Fruit fly (Drosophila melanogaster): ENCODE results near the gene CG10340.
A peak's percentile ranks its signal among the peaks of the same experiment; 100 is the strongest.

The CG10340 gene

DNA sequence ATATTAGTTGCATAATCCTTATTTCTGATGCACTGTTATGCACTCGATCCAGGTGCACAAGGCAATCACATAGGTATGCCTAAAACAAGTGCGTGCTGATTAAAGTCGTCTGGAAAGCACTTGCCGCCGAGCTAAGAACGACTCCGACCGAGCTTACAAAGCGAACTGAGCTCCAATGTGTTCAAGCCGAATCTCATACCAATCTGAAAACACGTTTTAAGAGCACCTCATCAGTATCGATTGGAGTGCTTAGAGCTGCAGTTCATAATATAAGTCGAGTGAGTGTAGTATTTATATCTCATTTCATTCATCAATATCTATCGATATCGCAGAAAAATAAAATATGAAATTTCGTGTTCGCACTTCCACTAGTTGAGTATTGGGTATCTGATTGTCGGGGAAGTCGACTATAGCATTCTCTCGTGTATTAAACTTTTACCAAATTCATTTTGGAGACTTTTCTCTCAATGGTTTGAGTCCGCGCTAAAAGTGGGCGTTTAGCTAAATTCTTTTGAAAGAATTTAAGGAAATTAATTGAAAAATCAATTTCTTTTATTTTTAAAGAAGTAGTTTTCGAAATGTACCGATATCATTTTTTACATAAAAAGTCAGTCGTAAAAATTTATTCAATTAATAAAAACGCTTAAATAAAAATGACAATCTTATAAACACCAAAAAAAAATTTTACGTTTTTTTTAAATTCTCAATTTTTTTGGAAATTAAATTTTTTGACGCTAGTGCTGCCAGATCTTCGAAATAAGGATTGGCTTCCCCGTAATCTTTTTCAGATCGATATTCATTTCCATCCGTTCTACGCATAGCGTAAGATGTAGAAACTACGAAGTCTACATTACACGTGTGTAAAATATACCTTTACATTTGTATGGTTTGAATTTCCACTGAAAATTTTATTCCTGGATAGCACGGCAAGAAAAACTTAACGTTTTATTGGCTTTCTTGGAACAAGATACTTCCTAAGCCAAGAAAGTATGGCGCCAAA, 41.6 kb upstream of the CG10340 start, which contains the start of gene modSP (continued):
- TF ChIP-seq CG2678 (tag; optimal IDR thresholded peaks at IDR 0.05) (no peak), Nf-YA (GFP tag; IDR thresholded peaks at IDR 0.05) (no peak), insv (GFP tag; optimal IDR thresholded peaks at IDR 0.05) (peak in 1 of 2 experiments; percentile 14), CG42726 (GFP tag; IDR thresholded peaks at IDR 0.05; ENCODE audit: partially characterized antibody) (peak; percentile 68; the same call in 1 of the 2 replicates), da (GFP tag; optimal IDR thresholded peaks at IDR 0.05) (no peak), zf30C (GFP tag; optimal IDR thresholded peaks at IDR 0.05) (peak; percentile 86), Lhr (GFP tag; optimal IDR thresholded peaks at IDR 0.05) (peak; percentile 94), Ptx1 (GFP tag; IDR thresholded peaks at IDR 0.05) (peak; percentile 45; the same call in 1 of the 2 replicates), ac (GFP tag; optimal IDR thresholded peaks at IDR 0.05) (no peak), bcd (GFP tag; optimal IDR thresholded peaks at IDR 0.05) (peak; percentile 31), CG32772 (GFP tag; IDR thresholded peaks at IDR 0.05) (no peak), ewg (GFP tag; optimal IDR thresholded peaks at IDR 0.05) (no peak), CG32767 (GFP tag; IDR thresholded peaks at IDR 0.05) (no peak), dpn (GFP tag; optimal IDR thresholded peaks at IDR 0.05) (peak in 1 of 2 experiments; percentile 42), Sry-δ (GFP tag; optimal IDR thresholded peaks at IDR 0.05) (peak; percentile 49), Adf1 (GFP tag; IDR thresholded peaks at IDR 0.05) (no peak), MBD-R2 (GFP tag; IDR thresholded peaks at IDR 0.05) (0 out of 2 replicates have a peak, but pooled peaks have one; percentile 23), NC2α (GFP tag; optimal IDR thresholded peaks at IDR 0.05) (no peak), Tbp (GFP tag; optimal IDR thresholded peaks at IDR 0.05) (no peak), CG32532 (GFP tag; IDR thresholded peaks at IDR 0.05) (no peak; the same call in 1 of the 2 replicates), Hmr (GFP tag; optimal IDR thresholded peaks at IDR 0.05) (peak; percentile 68), gsb (GFP tag; IDR thresholded peaks at IDR 0.05) (no peak), ara (GFP tag; IDR thresholded peaks at IDR 0.05) (no peak), CG14965 (GFP tag; optimal IDR thresholded peaks at IDR 0.05; ENCODE audit: borderline replicate concordance) (no peak), shn (GFP tag; optimal IDR thresholded peaks at IDR 0.05) (no peak), HmgZ (tag; optimal IDR thresholded peaks at IDR 0.05) (no peak), CG12744 (GFP tag; optimal IDR thresholded peaks at IDR 0.05) (peak; percentile 6), tup (GFP tag; optimal IDR thresholded peaks at IDR 0.05) (no peak), CTCF (GFP tag; optimal IDR thresholded peaks at IDR 0.05) (peak; percentile 88), Bdp1 (GFP tag; optimal IDR thresholded peaks at IDR 0.05) (no peak), sima (GFP tag; optimal IDR thresholded peaks at IDR 0.05) (no peak), CG10366 (GFP tag; IDR thresholded peaks at IDR 0.05) (no peak), maf-S (GFP tag; optimal IDR thresholded peaks at IDR 0.05) (peak; percentile 16), dysf (GFP tag; IDR thresholded peaks at IDR 0.05) (peak; percentile 34; the same call in 1 of the 3 replicates), Dref (GFP tag; IDR thresholded peaks at IDR 0.05) (peak; percentile 54), dimm (GFP tag; IDR thresholded peaks at IDR 0.05) (no peak), CG1647 (GFP tag; optimal IDR thresholded peaks at IDR 0.05) (no peak), CG8924 (tag; optimal IDR thresholded peaks at IDR 0.05) (peak; percentile 35), grau (tag; optimal IDR thresholded peaks at IDR 0.05) (peak; percentile 20), CG6791 (GFP tag; IDR thresholded peaks at IDR 0.05; ENCODE audit: partially characterized antibody) (peak; percentile 81), Doc2 (GFP tag; IDR thresholded peaks at IDR 0.05) (no peak), fd3F (GFP tag; optimal IDR thresholded peaks at IDR 0.05) (no peak), Nf-YB (GFP tag; optimal IDR thresholded peaks at IDR 0.05) (no peak), CG11085 (GFP tag; IDR thresholded peaks at IDR 0.05) (0 out of 2 replicates have a peak, but pooled peaks have one; percentile 15), Sry-β (GFP tag; optimal IDR thresholded peaks at IDR 0.05) (no peak), Mad (GFP tag; optimal IDR thresholded peaks at IDR 0.05) (peak; percentile 37), Ets97D (GFP tag; optimal IDR thresholded peaks at IDR 0.05) (peak; percentile 6), CG14710 (tag; optimal IDR thresholded peaks at IDR 0.05) (peak; percentile 46), mam (GFP tag; optimal IDR thresholded peaks at IDR 0.05) (peak; percentile 66)

Data from whole organism, embryonic.